Worm (Caenorhabditis elegans) whole organism, L3 larva: Measurements from ENCODE around the gene wrk-1.

Source experiments
- R02D3.7 ChIP-seq: fragments of 150-350 bp; optimal IDR thresholded peaks from 2 replicates; lab custom pipeline; 2014; ENCODE audit warnings: missing biosample characterization, missing genetic modification characterization
- ZK546.5 ChIP-seq: sonication (generic microtip); optimal IDR thresholded peaks from 2 replicates; lab custom pipeline; 2017; ENCODE audit warnings: missing biosample characterization, missing genetic modification characterization
- aly-2 ChIP-seq: fragments of 150-350 bp; optimal IDR thresholded peaks from 2 replicates; lab custom pipeline; 2014; ENCODE audit warnings: missing biosample characterization, missing genetic modification characterization
- ceh-82 ChIP-seq: fragments of 150-350 bp; optimal IDR thresholded peaks from 2 replicates; lab custom pipeline; 2014; ENCODE audit warnings: missing biosample characterization, missing genetic modification characterization
- ceh-9 ChIP-seq: sonication (generic microtip); optimal IDR thresholded peaks from 2 replicates; lab custom pipeline; 2018; ENCODE audit warnings: missing biosample characterization, missing genetic modification characterization
- daf-12 ChIP-seq: fragments of 150-350 bp; optimal IDR thresholded peaks from 2 replicates; lab custom pipeline; 2014; ENCODE audit warnings: missing biosample characterization, missing genetic modification reagents, missing genetic modification characterization
- egl-5 ChIP-seq: fragments of 150-350 bp; optimal IDR thresholded peaks from 2 replicates; lab custom pipeline; 2017; ENCODE audit warnings: missing biosample characterization, missing genetic modification reagents, missing genetic modification characterization, inconsistent platforms
- elt-1 ChIP-seq: fragments of 150-350 bp; optimal IDR thresholded peaks from 2 replicates; lab custom pipeline; 2014; ENCODE audit warnings: missing biosample characterization, missing genetic modification characterization
- elt-2 ChIP-seq: sonication (generic microtip); optimal IDR thresholded peaks from 2 replicates; lab custom pipeline; 2016; ENCODE audit warnings: missing genetic modification reagents, mild to moderate bottlenecking, missing genetic modification characterization, missing compliant biosample characterization
- eor-1 ChIP-seq, 2 experiments: fragments of 150-350 bp; optimal IDR thresholded peaks; 2 replicates each; lab custom pipeline; 2014 to 2018; ENCODE audit warnings: missing biosample characterization in 2 of 2, missing genetic modification characterization in 2 of 2
- fkh-2 ChIP-seq: fragments of 150-350 bp; optimal IDR thresholded peaks from 2 replicates; lab custom pipeline; 2014; ENCODE audit warnings: missing biosample characterization, missing genetic modification reagents, missing genetic modification characterization
- fos-1 ChIP-seq: fragments of 150-350 bp; optimal IDR thresholded peaks from 2 replicates; lab custom pipeline; 2014; ENCODE audit warnings: missing biosample characterization, missing genetic modification characterization
- jun-1 ChIP-seq: fragments of 150-350 bp; optimal IDR thresholded peaks from 2 replicates; lab custom pipeline; 2014; ENCODE audit warnings: missing biosample characterization, missing genetic modification reagents, missing genetic modification characterization
- lsy-12 ChIP-seq: sonication (generic microtip); optimal IDR thresholded peaks from 2 replicates; lab custom pipeline; 2016; ENCODE audit warnings: mild to moderate bottlenecking, missing genetic modification characterization, missing compliant biosample characterization
- mdl-1 ChIP-seq: fragments of 150-350 bp; optimal IDR thresholded peaks from 2 replicates; lab custom pipeline; 2014; ENCODE audit warnings: missing biosample characterization, missing genetic modification characterization
- nfya-1 ChIP-seq: sonication (generic microtip); optimal IDR thresholded peaks from 2 replicates; lab custom pipeline; 2017; ENCODE audit warnings: missing genetic modification characterization, mild to moderate bottlenecking, missing compliant biosample characterization, antibody characterized with exemption, moderate library complexity; ENCODE audit not compliant: insufficient read depth
- nhr-12 ChIP-seq: fragments of 150-350 bp; optimal IDR thresholded peaks from 2 replicates; lab custom pipeline; 2014; ENCODE audit warnings: missing biosample characterization, missing genetic modification characterization
- nhr-23 ChIP-seq: fragments of 150-350 bp; optimal IDR thresholded peaks from 2 replicates; lab custom pipeline; 2014; ENCODE audit warnings: missing biosample characterization, missing genetic modification reagents, missing genetic modification characterization
- nhr-25 ChIP-seq: sonication (generic microtip); optimal IDR thresholded peaks from 2 replicates; lab custom pipeline; 2017; ENCODE audit warnings: missing biosample characterization, missing genetic modification characterization
- nhr-28 ChIP-seq: fragments of 150-350 bp; optimal IDR thresholded peaks from 2 replicates; lab custom pipeline; 2014; ENCODE audit warnings: missing biosample characterization, missing genetic modification characterization
- nhr-43 ChIP-seq: sonication (generic microtip); optimal IDR thresholded peaks from 2 replicates; lab custom pipeline; 2016; ENCODE audit warnings: mild to moderate bottlenecking, missing genetic modification characterization, missing compliant biosample characterization; ENCODE audit not compliant: poor library complexity, severe bottlenecking
- nhr-67 ChIP-seq: fragments of 150-350 bp; optimal IDR thresholded peaks from 2 replicates; lab custom pipeline; 2014; ENCODE audit warnings: missing biosample characterization, missing genetic modification characterization
- nhr-76 ChIP-seq: fragments of 150-350 bp; sonication (generic microtip); optimal IDR thresholded peaks from 5 replicates; lab custom pipeline; 2014; ENCODE audit warnings: missing biosample characterization, missing genetic modification characterization
- nhr-77 ChIP-seq: fragments of 150-350 bp; optimal IDR thresholded peaks from 2 replicates; lab custom pipeline; 2014; ENCODE audit warnings: missing biosample characterization, missing genetic modification characterization
- pha-4 ChIP-seq: fragments of 150-350 bp; optimal IDR thresholded peaks from 2 replicates; lab custom pipeline; 2014; ENCODE audit warnings: missing biosample characterization, missing genetic modification reagents, missing genetic modification characterization
- sea-2 ChIP-seq: fragments of 150-350 bp; sonication (generic microtip); optimal IDR thresholded peaks from 4 replicates; lab custom pipeline; 2014; ENCODE audit warnings: missing biosample characterization, missing genetic modification reagents, missing genetic modification characterization
- snpc-4 ChIP-seq: fragments of 150-350 bp; optimal IDR thresholded peaks from 2 replicates; lab custom pipeline; 2014; ENCODE audit warnings: missing biosample characterization, missing genetic modification characterization
- tbx-2 ChIP-seq: sonication (generic microtip); optimal IDR thresholded peaks from 2 replicates; lab custom pipeline; 2016; ENCODE audit warnings: mild to moderate bottlenecking, missing genetic modification characterization, missing compliant biosample characterization
- unc-39 ChIP-seq: sonication (generic microtip); optimal IDR thresholded peaks from 4 replicates; lab custom pipeline; 2017; ENCODE audit warnings: missing biosample characterization, missing genetic modification characterization
- unc-62 ChIP-seq: fragments of 150-350 bp; sonication (generic microtip); optimal IDR thresholded peaks from 4 replicates; lab custom pipeline; 2014; ENCODE audit warnings: missing biosample characterization, missing genetic modification reagents, missing genetic modification characterization
- ztf-11 ChIP-seq: fragments of 150-350 bp; optimal IDR thresholded peaks from 2 replicates; lab custom pipeline; 2014; ENCODE audit warnings: missing biosample characterization, missing genetic modification characterization
- ztf-4 ChIP-seq: fragments of 150-350 bp; optimal IDR thresholded peaks from 2 replicates; lab custom pipeline; 2014; ENCODE audit warnings: missing biosample characterization, missing genetic modification characterization

The wrk-1 gene

DNA sequence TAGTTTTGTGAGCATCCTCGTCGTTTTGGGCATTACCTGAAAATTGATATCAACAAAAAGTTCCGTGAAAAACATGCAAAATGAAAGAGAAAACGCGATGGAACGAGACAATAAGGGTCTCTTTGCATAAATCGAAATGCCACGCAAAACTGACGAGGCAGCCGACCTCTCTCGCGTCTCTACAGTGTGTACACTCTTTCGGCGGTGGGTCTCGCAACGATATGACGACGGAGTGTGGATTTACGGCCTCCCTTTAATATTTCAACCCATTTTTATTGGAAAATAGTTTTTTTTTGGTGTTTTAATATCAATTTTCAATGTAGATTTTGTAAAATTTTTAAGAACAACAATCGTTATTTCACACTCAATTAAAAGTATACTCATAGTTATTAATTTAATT lies 29.6 kb upstream of the wrk-1 start, which contains the start of gene tag-123 (continued):
- no peak for TF ChIP-seq fos-1 (tag; lab: Kevin White, UChicago)
- no peak for TF ChIP-seq nhr-28

DNA sequence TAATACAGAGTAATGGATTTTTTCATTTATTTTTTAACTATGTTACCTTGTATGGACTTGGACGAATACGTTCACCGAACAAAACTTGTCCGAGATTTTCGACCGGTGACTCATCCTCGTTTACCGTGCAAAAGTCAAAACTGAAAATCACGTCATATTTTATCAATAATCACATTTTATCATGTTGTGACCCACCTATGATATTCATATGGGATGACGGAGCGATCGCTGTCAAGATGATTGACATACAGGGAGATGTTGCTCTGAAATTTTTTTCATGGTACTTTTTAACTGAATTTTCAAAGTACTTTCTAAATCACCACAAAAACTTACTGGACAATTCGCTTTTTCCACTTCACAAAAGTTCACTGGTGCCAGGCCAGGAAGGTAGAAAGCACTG lies 29.2 kb upstream of the wrk-1 start:
- no peak for TF ChIP-seq mdl-1 (tag; lab: Kevin White, UChicago)
- TF ChIP-seq nhr-76 (tag; lab: Kevin White, UChicago) = no peak
- TF ChIP-seq unc-62 (GFP tag; lab: Kevin White, UChicago) = no peak
- TF ChIP-seq ZK546.5 (tag; lab: Kevin White, UChicago) = no peak
- TF ChIP-seq daf-12 (tag; lab: Kevin White, UChicago) = no peak

DNA sequence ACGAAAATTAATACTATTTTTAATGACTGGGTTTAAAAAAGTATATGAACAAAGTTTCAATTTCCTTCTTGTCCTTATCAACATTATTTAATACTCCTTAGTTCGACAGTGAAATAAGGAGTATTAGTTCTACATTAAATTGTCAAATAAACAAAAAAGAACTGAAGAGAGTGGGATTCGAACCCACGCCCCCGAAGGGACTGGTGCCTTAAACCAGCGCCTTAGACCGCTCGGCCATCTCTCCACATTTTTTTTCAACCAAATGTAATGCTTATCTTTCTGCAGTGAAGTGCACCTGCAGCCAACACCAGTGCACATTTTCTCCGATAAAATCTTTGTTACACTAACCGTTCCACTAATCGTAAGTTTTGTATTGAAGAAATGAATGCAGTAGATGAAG lies 26.9 kb upstream of the wrk-1 start:
- TF ChIP-seq snpc-4 (tag; lab: Kevin White, UChicago) (no peak), nhr-67 (tag; lab: Kevin White, UChicago) (no peak), ceh-9 (no peak), nhr-12 (tag; lab: Kevin White, UChicago) (no peak), nhr-23 (tag; lab: Kevin White, UChicago) (peak; percentile 1), pha-4 (tag; lab: Kevin White, UChicago) (peak; percentile 6), aly-2 (tag; lab: Kevin White, UChicago) (no peak), nhr-43 (tag; lab: Kevin White, UChicago) (no peak), daf-12 (tag; lab: Kevin White, UChicago) (no peak), mdl-1 (tag; lab: Kevin White, UChicago) (no peak), ZK546.5 (tag; lab: Kevin White, UChicago) (no peak), nhr-28 (no peak), elt-1 (tag; lab: Kevin White, UChicago) (peak; percentile 52), tbx-2 (tag; lab: Kevin White, UChicago) (no peak), jun-1 (no peak), elt-2 (tag; lab: Kevin White, UChicago) (peak; percentile 28), eor-1 (tag; optimal IDR thresholded peaks at IDR 0.05; lab: Kevin White, UChicago) (no peak)

DNA sequence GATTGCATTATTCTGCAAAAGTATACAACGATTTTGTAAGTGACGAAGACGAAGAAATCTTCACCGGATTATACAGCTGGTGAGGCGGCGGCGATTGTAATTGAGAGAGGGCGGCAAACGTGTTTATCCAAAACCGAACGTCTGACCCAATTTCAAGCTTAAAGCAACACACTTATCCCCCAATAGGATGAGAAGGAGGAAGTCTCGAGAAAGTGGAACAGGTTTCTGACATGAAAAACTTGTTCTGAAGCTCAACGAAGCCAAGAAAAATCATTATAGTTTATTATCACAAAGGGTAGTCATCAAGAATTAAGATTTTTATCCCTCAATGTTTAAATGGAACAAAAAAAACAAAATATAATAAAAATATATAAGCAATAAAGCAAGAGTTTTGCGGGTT lies 26.0 kb upstream of the wrk-1 start, which contains the start of gene spp-13:
Gene spp-13 (minus strand): TSS at position 143 of the 400 bp plus-strand sequence.
- TF ChIP-seq nhr-23 (tag; lab: Kevin White, UChicago) = peak; percentile 92
- no peak for TF ChIP-seq egl-5 (tag; lab: Kevin White, UChicago)
- TF ChIP-seq nhr-25 (tag; lab: Kevin White, UChicago) = no peak
- no peak for TF ChIP-seq unc-39 (tag; lab: Kevin White, UChicago)
- no peak for TF ChIP-seq ztf-11
- TF ChIP-seq nhr-43 (tag; lab: Kevin White, UChicago) = peak; percentile 70
- TF ChIP-seq ceh-9 = no peak
- TF ChIP-seq fkh-2 (tag; lab: Kevin White, UChicago) = no peak

DNA sequence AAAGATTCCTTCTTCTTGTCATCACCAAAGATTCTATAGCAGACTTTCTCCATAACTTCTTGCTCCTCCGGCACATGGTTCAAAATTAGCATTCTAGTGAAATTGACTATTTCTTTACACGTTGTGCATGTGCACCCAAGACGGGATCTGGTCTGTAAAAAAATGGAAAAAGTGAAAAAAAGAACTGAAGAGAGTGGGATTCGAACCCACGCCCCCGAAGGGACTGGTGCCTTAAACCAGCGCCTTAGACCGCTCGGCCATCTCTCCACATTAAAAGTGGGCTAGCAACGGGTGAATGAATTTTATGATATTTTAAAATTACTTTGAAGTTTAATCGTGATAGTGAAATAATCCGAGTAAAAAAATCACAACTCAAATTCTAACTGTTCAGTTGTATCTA lies 25.3 kb upstream of the wrk-1 start:
- TF ChIP-seq nfya-1 (peak; percentile 9), R02D3.7 (tag; lab: Kevin White, UChicago) (no peak)

DNA sequence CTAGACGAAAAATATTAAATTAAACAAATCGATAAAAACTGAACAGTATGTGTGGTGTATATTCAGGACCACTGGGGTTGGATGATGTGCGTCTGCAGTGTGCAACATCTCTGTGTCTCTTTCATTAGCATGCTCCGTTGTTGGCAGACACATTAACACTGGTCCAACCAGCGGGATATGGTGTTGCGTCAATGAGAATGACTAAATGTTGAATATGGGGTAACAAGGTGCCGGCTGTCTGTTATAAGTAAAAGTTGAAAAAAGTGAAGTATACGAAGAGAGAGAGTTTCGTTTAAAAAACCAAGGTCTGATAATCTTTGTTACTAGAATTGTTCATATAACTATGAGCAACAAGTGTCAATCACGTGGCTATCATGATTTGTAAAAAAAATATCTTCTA lies 24.4 kb upstream of the wrk-1 start, which contains the start of gene ced-8:
Gene ced-8 (minus strand): TSS at position 101 of the 400 bp plus-strand sequence.
- TF ChIP-seq nhr-12 (tag; lab: Kevin White, UChicago) = no peak
- TF ChIP-seq nhr-43 (tag; lab: Kevin White, UChicago) = peak; percentile 35

DNA sequence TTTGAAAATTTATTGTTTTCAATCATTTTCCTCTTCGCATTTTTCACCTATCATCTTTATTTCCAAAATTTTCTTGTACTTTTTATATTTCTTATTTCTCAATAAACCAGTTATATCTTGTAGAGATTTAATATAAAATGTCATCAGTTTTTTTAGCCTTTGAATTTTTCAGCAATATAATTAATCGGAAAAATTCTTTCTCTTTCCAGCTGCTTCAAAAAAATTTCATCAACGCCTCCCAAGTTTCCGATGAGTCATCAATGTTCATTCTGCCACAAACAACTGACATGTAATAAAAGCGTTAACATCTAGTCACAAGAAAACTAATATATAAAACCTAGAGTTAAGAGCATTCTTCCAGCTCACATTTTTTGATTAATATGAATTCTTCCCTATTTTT lies 20.7 kb upstream of the wrk-1 start, which contains the start of gene F08F1.4:
Gene F08F1.4 (plus strand): TSS at position 301 of the 400 bp plus-strand sequence.
- TF ChIP-seq snpc-4 (tag; lab: Kevin White, UChicago) (no peak), elt-2 (tag; lab: Kevin White, UChicago) (no peak), unc-62 (GFP tag; lab: Kevin White, UChicago) (no peak), ceh-82 (tag; lab: Kevin White, UChicago) (no peak), lsy-12 (tag; lab: Kevin White, UChicago) (no peak), ztf-4 (no peak), nhr-77 (no peak), sea-2 (no peak)
